Fruit fly (Drosophila melanogaster): ENCODE results near the gene Ugalt.

The Ugalt gene

dm6 chrX:2653533-2654296, 49.9 kb downstream of the Ugalt start (continued):
- no peak for TF ChIP-seq CG4328 (GFP tag; optimal IDR thresholded peaks at IDR 0.05)
- peak; percentile 26 for TF ChIP-seq wek (GFP tag; optimal IDR thresholded peaks at IDR 0.05)
- peak; percentile 13 for TF ChIP-seq unpg (GFP tag; optimal IDR thresholded peaks at IDR 0.05)
- peak; percentile 0 for TF ChIP-seq CG15514 (GFP tag; optimal IDR thresholded peaks at IDR 0.05)
- peak; percentile 37 for TF ChIP-seq CG3838 (GFP tag; optimal IDR thresholded peaks at IDR 0.05)
- peak; percentile 19 for TF ChIP-seq oc (tag; optimal IDR thresholded peaks at IDR 0.05)
- peak; percentile 35 for TF ChIP-seq CG3407 (GFP tag; optimal IDR thresholded peaks at IDR 0.05)
- TF ChIP-seq CG5180 (GFP tag; optimal IDR thresholded peaks at IDR 0.05), result peak; percentile 29
- no peak for TF ChIP-seq Spps (tag; optimal IDR thresholded peaks at IDR 0.05)
- TF ChIP-seq bigmax (GFP tag; optimal IDR thresholded peaks at IDR 0.05), result no peak
- peak; percentile 25 for TF ChIP-seq CG13296 (GFP tag; optimal IDR thresholded peaks at IDR 0.05)
- TF ChIP-seq tap (tag; optimal IDR thresholded peaks at IDR 0.05), result peak; percentile 26
- peak in 1 of 2 experiments; percentile 72 for TF ChIP-seq eve (GFP tag; optimal IDR thresholded peaks at IDR 0.05)
- no peak for TF ChIP-seq unc-4 (GFP tag; IDR thresholded peaks at IDR 0.05; ENCODE audit: partially characterized antibody)
- no peak for TF ChIP-seq Lhr (GFP tag; optimal IDR thresholded peaks at IDR 0.05)
- peak; percentile 90 for TF ChIP-seq cwo (GFP tag; optimal IDR thresholded peaks at IDR 0.05)
- TF ChIP-seq tna (GFP tag; IDR thresholded peaks at IDR 0.05; ENCODE audit: partially characterized antibody), result no peak
- 0 out of 4 replicates have a peak, but pooled peaks have one; percentile 30 for TF ChIP-seq chinmo (GFP tag; IDR thresholded peaks at IDR 0.05; ENCODE audit: partially characterized antibody)
- peak; percentile 21 for TF ChIP-seq Sox102F (GFP tag; optimal IDR thresholded peaks at IDR 0.05)
- TF ChIP-seq Xrp1 (GFP tag; IDR thresholded peaks at IDR 0.05), result peak; percentile 10; the same call in 1 of the 2 replicates
- TF ChIP-seq Elba2 (GFP tag; optimal IDR thresholded peaks at IDR 0.05), result no peak
- peak; percentile 32 for TF ChIP-seq PHDP (tag; optimal IDR thresholded peaks at IDR 0.05)
- peak; percentile 59 for TF ChIP-seq Asciz (GFP tag; optimal IDR thresholded peaks at IDR 0.05)
- TF ChIP-seq nau (GFP tag; optimal IDR thresholded peaks at IDR 0.05), result peak; percentile 9
- peak; percentile 16 for TF ChIP-seq CG10543 (GFP tag; optimal IDR thresholded peaks at IDR 0.05)
- peak; percentile 58 for TF ChIP-seq Hey (tag; optimal IDR thresholded peaks at IDR 0.05)
- TF ChIP-seq D19A (tag; optimal IDR thresholded peaks at IDR 0.05), result peak; percentile 7
- no peak for TF ChIP-seq CG8281 (tag; optimal IDR thresholded peaks at IDR 0.05)
- peak; percentile 5 for TF ChIP-seq Sry-β (GFP tag; optimal IDR thresholded peaks at IDR 0.05)
- TF ChIP-seq h (optimal IDR thresholded peaks at IDR 0.05), result no peak
- no peak for TF ChIP-seq pum (GFP tag; optimal IDR thresholded peaks at IDR 0.05)
- peak in 1 of 2 experiments; percentile 37 for TF ChIP-seq bsh (GFP tag; optimal IDR thresholded peaks at IDR 0.05)
- TF ChIP-seq CG12071 (GFP tag; optimal IDR thresholded peaks at IDR 0.05), result peak; percentile 38
- peak; percentile 23 for TF ChIP-seq CG11723 (GFP tag; optimal IDR thresholded peaks at IDR 0.05)
- no peak for TF ChIP-seq CG5245 (GFP tag; optimal IDR thresholded peaks at IDR 0.05)
- no peak for TF ChIP-seq Camta (GFP tag; optimal IDR thresholded peaks at IDR 0.05)
- peak; percentile 2 for TF ChIP-seq CG17912 (GFP tag; optimal IDR thresholded peaks at IDR 0.05)

Data from whole organism, embryonic.